Fruit fly (Drosophila melanogaster) whole organism, prepupa: ENCODE data around the gene Gen.
A peak's percentile ranks its signal among the peaks of the same experiment; 100 is the strongest.

Experiments used
- CG10669 ChIP-seq: fragments of 200-800 bp; sonication (Bioruptor generic); optimal IDR thresholded peaks from 3 replicates; lab custom pipeline; 2018; ENCODE audit warnings: missing biosample characterization, mild to moderate bottlenecking, missing genetic modification characterization, moderate library complexity
- CG11294 ChIP-seq: fragments of 200-800 bp; sonication (Bioruptor generic); IDR thresholded peaks from 2 replicates; pipeline ENCODE4 v1.3.6; 2022; ENCODE audit warnings: missing biosample characterization, missing genetic modification characterization
- CG11762 ChIP-seq: fragments of 200-800 bp; sonication (Bioruptor generic); optimal IDR thresholded peaks from 3 replicates; lab custom pipeline; 2016; ENCODE audit warnings: missing biosample characterization, missing genetic modification characterization; ENCODE audit not compliant: insufficient read depth
- CG11902 ChIP-seq: fragments of 200-800 bp; sonication (Bioruptor generic); optimal IDR thresholded peaks from 3 replicates; lab custom pipeline; 2016; ENCODE audit warnings: missing biosample characterization, missing genetic modification characterization
- CG15336 ChIP-seq: fragments of 200-800 bp; sonication (Bioruptor generic); IDR thresholded peaks from 2 replicates; pipeline ENCODE4 v1.3.6; 2022; ENCODE audit warnings: missing biosample characterization, missing genetic modification characterization
- CG1621 ChIP-seq: fragments of 200-800 bp; sonication (Bioruptor generic); optimal IDR thresholded peaks from 3 replicates; lab custom pipeline; 2018; ENCODE audit warnings: missing biosample characterization, mild to moderate bottlenecking, missing genetic modification characterization
- CG16779 ChIP-seq: fragments of 200-800 bp; sonication (Bioruptor generic); optimal IDR thresholded peaks from 3 replicates; lab custom pipeline; 2017; ENCODE audit warnings: missing biosample characterization, mild to moderate bottlenecking, missing genetic modification characterization
- CG31627 ChIP-seq: fragments of 200-800 bp; sonication (Bioruptor generic); optimal IDR thresholded peaks from 3 replicates; lab custom pipeline; 2016; ENCODE audit warnings: missing biosample characterization, missing genetic modification characterization
- CG32006 ChIP-seq: fragments of 200-800 bp; sonication (Bioruptor generic); optimal IDR thresholded peaks from 3 replicates; lab custom pipeline; 2017; ENCODE audit warnings: missing biosample characterization, mild to moderate bottlenecking, missing genetic modification characterization
- CG3919 ChIP-seq: fragments of 200-800 bp; sonication (Bioruptor generic); optimal IDR thresholded peaks from 3 replicates; lab custom pipeline; 2016; ENCODE audit warnings: missing biosample characterization, missing genetic modification characterization
- CG4318 ChIP-seq: fragments of 200-800 bp; sonication (Bioruptor generic); optimal IDR thresholded peaks from 3 replicates; lab custom pipeline; 2017; ENCODE audit warnings: missing biosample characterization, mild to moderate bottlenecking, missing genetic modification characterization
- CG6163 ChIP-seq: fragments of 200-800 bp; sonication (Bioruptor generic); IDR thresholded peaks from 3 replicates; pipeline ENCODE4 v1.3.6; 2022; ENCODE audit warnings: missing biosample characterization, missing genetic modification characterization
- CG6276 ChIP-seq: fragments of 200-800 bp; sonication (Bioruptor generic); optimal IDR thresholded peaks from 2 replicates; lab custom pipeline; 2017; ENCODE audit warnings: missing biosample characterization, mild to moderate bottlenecking, missing genetic modification characterization
- CG6792 ChIP-seq: fragments of 200-800 bp; sonication (Bioruptor generic); optimal IDR thresholded peaks from 3 replicates; lab custom pipeline; 2016; ENCODE audit warnings: missing biosample characterization, missing genetic modification characterization
- CG6808 ChIP-seq: fragments of 200-800 bp; sonication (Bioruptor generic); optimal IDR thresholded peaks from 3 replicates; lab custom pipeline; 2017; ENCODE audit warnings: missing biosample characterization, missing genetic modification characterization, mild to moderate bottlenecking, moderate library complexity, missing genetic modification reagents
- CG7368 ChIP-seq: fragments of 200-800 bp; sonication (Bioruptor generic); optimal IDR thresholded peaks from 3 replicates; lab custom pipeline; 2016; ENCODE audit warnings: missing biosample characterization, missing genetic modification characterization
- CG8632 ChIP-seq: fragments of 200-800 bp; sonication (Bioruptor generic); optimal IDR thresholded peaks from 3 replicates; lab custom pipeline; 2016; ENCODE audit warnings: missing biosample characterization, missing genetic modification characterization
- CG9139 ChIP-seq: fragments of 200-800 bp; sonication (Bioruptor generic); optimal IDR thresholded peaks from 3 replicates; lab custom pipeline; 2017; ENCODE audit warnings: missing biosample characterization, mild to moderate bottlenecking, missing genetic modification characterization
- Eip75B ChIP-seq: fragments of 200-800 bp; sonication (Bioruptor generic); optimal IDR thresholded peaks from 3 replicates; lab custom pipeline; 2016; ENCODE audit warnings: missing biosample characterization, missing genetic modification characterization
- Eip78C ChIP-seq: fragments of 200-800 bp; sonication (Bioruptor generic); peaks from one replicate; lab custom pipeline; 2016; ENCODE audit warnings: missing biosample characterization, missing genetic modification characterization
- Eip93F ChIP-seq: fragments of 200-800 bp; sonication (Bioruptor generic); optimal IDR thresholded peaks from 2 replicates; lab custom pipeline; 2016; ENCODE audit warnings: missing biosample characterization, mild to moderate bottlenecking, missing genetic modification characterization
- Ets21C ChIP-seq: fragments of 200-800 bp; sonication (Bioruptor generic); optimal IDR thresholded peaks from 3 replicates; lab custom pipeline; 2016; ENCODE audit warnings: missing biosample characterization, missing genetic modification characterization
- Ets96B ChIP-seq: fragments of 200-800 bp; optimal IDR thresholded peaks from 2 replicates; lab custom pipeline; 2019; ENCODE audit warnings: missing biosample characterization, mild to moderate bottlenecking, missing genetic modification characterization, moderate library complexity
- Gug ChIP-seq: fragments of 200-800 bp; sonication (Bioruptor generic); IDR thresholded peaks from 2 replicates; pipeline ENCODE4 v1.3.6; 2022; ENCODE audit warnings: missing biosample characterization, missing genetic modification characterization
- Hr39 ChIP-seq: fragments of 200-800 bp; sonication (Bioruptor generic); optimal IDR thresholded peaks from 2 replicates; lab custom pipeline; 2016; ENCODE audit warnings: missing biosample characterization, missing genetic modification characterization
- Hr4 ChIP-seq: fragments of 200-800 bp; sonication (Bioruptor generic); optimal IDR thresholded peaks from 3 replicates; lab custom pipeline; 2016; ENCODE audit warnings: missing biosample characterization, missing genetic modification characterization
- Lpt ChIP-seq: fragments of 200-800 bp; sonication (Bioruptor generic); optimal IDR thresholded peaks from 3 replicates; lab custom pipeline; 2016; ENCODE audit warnings: missing biosample characterization, missing genetic modification characterization
- Met ChIP-seq: fragments of 200-800 bp; sonication (Bioruptor generic); optimal IDR thresholded peaks from 3 replicates; lab custom pipeline; 2016; ENCODE audit warnings: missing biosample characterization, missing genetic modification characterization
- OdsH ChIP-seq: fragments of 200-800 bp; sonication (Bioruptor generic); optimal IDR thresholded peaks from 3 replicates; lab custom pipeline; 2016; ENCODE audit warnings: missing biosample characterization, missing genetic modification characterization
- Smox ChIP-seq: fragments of 200-800 bp; sonication (Bioruptor generic); optimal IDR thresholded peaks from 3 replicates; lab custom pipeline; 2016; ENCODE audit warnings: missing biosample characterization, missing genetic modification characterization
- Sox102F ChIP-seq: fragments of 200-800 bp; sonication (Bioruptor generic); optimal IDR thresholded peaks from 2 replicates; lab custom pipeline; 2016; ENCODE audit warnings: missing biosample characterization, mild to moderate bottlenecking, missing genetic modification characterization
- Sox14 ChIP-seq: fragments of 200-800 bp; sonication (Bioruptor generic); optimal IDR thresholded peaks from 3 replicates; lab custom pipeline; 2016; ENCODE audit warnings: missing biosample characterization, missing genetic modification characterization
- Sox15 ChIP-seq: fragments of 200-800 bp; sonication (Bioruptor generic); optimal IDR thresholded peaks from 3 replicates; lab custom pipeline; 2016; ENCODE audit warnings: missing biosample characterization, missing genetic modification characterization
- acj6 ChIP-seq: fragments of 200-800 bp; sonication (Bioruptor generic); optimal IDR thresholded peaks from 3 replicates; lab custom pipeline; 2016; ENCODE audit warnings: missing biosample characterization, missing genetic modification characterization
- dac ChIP-seq: fragments of 200-800 bp; sonication (Bioruptor generic); optimal IDR thresholded peaks from 2 replicates; lab custom pipeline; 2017; ENCODE audit warnings: missing biosample characterization, mild to moderate bottlenecking, missing genetic modification characterization
- dsx ChIP-seq: fragments of 200-800 bp; optimal IDR thresholded peaks from 3 replicates; lab custom pipeline; 2019; ENCODE audit warnings: missing biosample characterization, mild to moderate bottlenecking, missing genetic modification characterization, moderate library complexity; ENCODE audit not compliant: poor library complexity, severe bottlenecking
- esn ChIP-seq: fragments of 200-800 bp; sonication (Bioruptor generic); optimal IDR thresholded peaks from 2 replicates; lab custom pipeline; 2016; ENCODE audit warnings: missing biosample characterization, mild to moderate bottlenecking, missing genetic modification characterization, moderate library complexity
- fd59A ChIP-seq: fragments of 200-800 bp; sonication (Bioruptor generic); optimal IDR thresholded peaks from 2 replicates; lab custom pipeline; 2017; ENCODE audit warnings: missing biosample characterization, mild to moderate bottlenecking, missing genetic modification characterization, missing genetic modification reagents
- fd85E ChIP-seq: fragments of 200-800 bp; sonication (Bioruptor generic); optimal IDR thresholded peaks from 3 replicates; lab custom pipeline; 2016; ENCODE audit warnings: missing biosample characterization, missing genetic modification characterization
- fkh ChIP-seq: fragments of 200-800 bp; sonication (Bioruptor generic); optimal IDR thresholded peaks from 3 replicates; lab custom pipeline; 2017; ENCODE audit warnings: missing biosample characterization, mild to moderate bottlenecking, missing genetic modification characterization, moderate library complexity
- lz ChIP-seq: fragments of 200-800 bp; sonication (Bioruptor generic); optimal IDR thresholded peaks from 3 replicates; lab custom pipeline; 2016; ENCODE audit warnings: missing biosample characterization, missing genetic modification characterization
- net ChIP-seq: fragments of 200-800 bp; sonication (Bioruptor generic); optimal IDR thresholded peaks from 3 replicates; lab custom pipeline; 2016; ENCODE audit warnings: missing biosample characterization, missing genetic modification characterization
- pdm3 ChIP-seq: fragments of 200-800 bp; sonication (Bioruptor generic); optimal IDR thresholded peaks from 3 replicates; lab custom pipeline; 2016; ENCODE audit warnings: missing biosample characterization, missing genetic modification characterization
- ss ChIP-seq, 2 experiments: fragments of 200-800 bp; sonication (Bioruptor generic); optimal IDR thresholded peaks; 2 replicates in 1 of 2; 3 replicates in 1 of 2; lab custom pipeline; 2017 to 2018; ENCODE audit warnings: mild to moderate bottlenecking in 2 of 2, missing biosample characterization in 2 of 2, missing genetic modification characterization in 2 of 2, moderate library complexity in 1 of 2
- svp ChIP-seq: fragments of 200-800 bp; sonication (Bioruptor generic); peaks from one replicate; lab custom pipeline; 2016; ENCODE audit warnings: missing biosample characterization, missing genetic modification characterization
- topi ChIP-seq: fragments of 200-800 bp; sonication (Bioruptor generic); optimal IDR thresholded peaks from 3 replicates; lab custom pipeline; 2016; ENCODE audit warnings: missing biosample characterization, missing genetic modification characterization
- vri ChIP-seq: fragments of 200-800 bp; sonication (Bioruptor generic); optimal IDR thresholded peaks from 3 replicates; lab custom pipeline; 2016; ENCODE audit warnings: missing biosample characterization, mild to moderate bottlenecking, missing genetic modification characterization

The Gen gene

DNA sequence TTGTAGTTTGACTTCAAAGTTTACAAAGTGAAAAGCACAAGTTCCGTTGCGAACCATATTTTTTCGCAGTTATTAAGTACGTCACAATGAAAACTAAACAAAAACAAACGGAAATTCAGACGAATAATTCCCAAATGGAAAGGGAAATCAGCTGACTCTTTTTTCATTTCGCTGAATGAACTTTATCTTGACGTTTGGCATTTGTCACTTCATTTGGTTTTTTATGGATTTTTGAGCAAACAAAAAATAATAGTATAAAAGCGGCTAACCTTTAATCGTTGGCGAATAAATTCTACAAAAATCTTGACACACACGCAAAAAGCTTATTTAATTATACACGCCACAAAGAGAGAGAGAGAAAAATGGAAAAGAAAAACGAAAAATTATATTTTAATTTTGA lies 31.5 kb upstream of the Gen start:
- TF ChIP-seq CG1621 (tag; lab: Kevin White, UChicago) (no peak), OdsH (GFP tag; lab: Kevin White, UChicago) (no peak), CG6276 (GFP tag; lab: Kevin White, UChicago) (no peak), CG11294 (GFP tag; lab: Robert Waterston, UW) (no peak), CG7368 (no peak), pdm3 (no peak), Ets21C (no peak), dsx (no peak), Hr4 (GFP tag; lab: Kevin White, UChicago) (no peak), Eip93F (GFP tag; lab: Kevin White, UChicago) (no peak), Eip75B (GFP tag; lab: Kevin White, UChicago) (no peak), fkh (no peak), CG8632 (GFP tag; lab: Kevin White, UChicago) (no peak), CG9139 (GFP tag; lab: Kevin White, UChicago) (no peak), Ets96B (tag; lab: Kevin White, UChicago) (no peak), net (GFP tag; lab: Kevin White, UChicago) (no peak), lz (GFP tag; lab: Kevin White, UChicago) (no peak), fd59A (GFP tag; lab: Kevin White, UChicago) (no peak)

DNA sequence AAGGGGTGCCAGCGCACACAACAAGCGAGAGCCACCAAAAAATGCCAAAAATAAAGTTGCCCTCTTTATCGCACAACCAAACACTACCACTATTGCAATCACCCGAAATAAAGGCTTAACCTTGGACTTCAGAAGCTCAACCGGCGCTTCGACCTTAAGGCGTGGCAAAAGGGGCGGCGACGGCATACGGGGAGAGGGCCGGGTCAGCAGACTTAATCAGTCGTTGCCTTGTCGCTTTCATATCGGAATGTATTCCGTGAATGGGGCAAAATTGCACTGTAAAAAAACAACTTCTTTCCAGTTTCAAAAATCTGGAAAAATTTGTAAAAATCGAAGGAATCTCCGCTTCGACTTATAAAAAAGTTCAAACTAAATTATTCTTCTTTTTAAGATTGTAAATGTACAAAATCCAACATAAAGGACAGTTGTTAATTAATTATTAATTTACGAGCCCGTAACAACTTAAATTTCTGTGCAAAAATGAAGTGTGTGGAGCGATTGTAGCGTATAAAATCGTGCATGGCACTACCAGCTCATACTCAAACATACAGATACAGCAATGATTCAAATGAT lies 30.9 kb upstream of the Gen start:
- TF ChIP-seq CG32006 (GFP tag; lab: Kevin White, UChicago) (peak; percentile 34), vri (GFP tag; lab: Kevin White, UChicago) (peak; percentile 35), ss (GFP tag; optimal IDR thresholded peaks at IDR 0.05; lab: Kevin White, UChicago) (no peak), CG9139 (GFP tag; lab: Kevin White, UChicago) (no peak), Eip93F (GFP tag; lab: Kevin White, UChicago) (no peak), CG1621 (tag; lab: Kevin White, UChicago) (no peak), Eip75B (GFP tag; lab: Kevin White, UChicago) (no peak), Lpt (GFP tag; lab: Kevin White, UChicago) (no peak), dsx (no peak), CG6276 (GFP tag; lab: Kevin White, UChicago) (no peak), esn (peak; percentile 55), CG6792 (GFP tag; lab: Kevin White, UChicago) (peak; percentile 19), CG11762 (peak; percentile 26), lz (GFP tag; lab: Kevin White, UChicago) (no peak), CG6808 (GFP tag; lab: Kevin White, UChicago) (no peak), CG11902 (GFP tag; lab: Kevin White, UChicago) (peak; percentile 2), CG6163 (GFP tag; lab: Robert Waterston, UW) (peak; percentile 67), CG11294 (GFP tag; lab: Robert Waterston, UW) (no peak), CG16779 (tag; lab: Kevin White, UChicago) (no peak), CG4318 (GFP tag; lab: Kevin White, UChicago) (no peak), fkh (no peak), CG7368 (no peak), CG31627 (GFP tag; lab: Kevin White, UChicago) (peak; percentile 52), CG10669 (GFP tag; lab: Kevin White, UChicago) (peak; percentile 25), Hr4 (GFP tag; lab: Kevin White, UChicago) (peak; percentile 10), Sox102F (GFP tag; lab: Kevin White, UChicago) (peak; percentile 40), Smox (GFP tag; lab: Kevin White, UChicago) (peak; percentile 55), net (GFP tag; lab: Kevin White, UChicago) (no peak), pdm3 (peak; percentile 54), topi (GFP tag; lab: Kevin White, UChicago) (peak; percentile 62), Met (peak; percentile 73), fd85E (no peak), Gug (GFP tag; lab: Robert Waterston, UW) (no peak), Sox14 (peak; percentile 27), CG8632 (GFP tag; lab: Kevin White, UChicago) (peak; percentile 31), svp (GFP tag; lab: Kevin White, UChicago) (peak; percentile 78), CG15336 (peak; percentile 43; the same call in 1 of the 2 replicates), acj6 (GFP tag; lab: Kevin White, UChicago) (peak; percentile 66), CG3919 (GFP tag; lab: Kevin White, UChicago) (peak; percentile 49), Hr39 (peak; percentile 59), dac (GFP tag; lab: Kevin White, UChicago) (no peak), Sox15 (GFP tag; lab: Kevin White, UChicago) (peak; percentile 29), Eip78C (peak; percentile 73)
